Worm (Caenorhabditis elegans): ENCODE measurements around the gene Y57A10A.5.
"Not testable (repeated sequence)": the region's sequence is repeated elsewhere in the genome, so short reads cannot be mapped to it uniquely, and the experiment has no call there.

Y57A10A.5 gene

ce11 chrII:12162997-12163396 lies 8.7 kb downstream of the Y57A10A.5 start:
- TF ChIP-seq nhr-11 (tag; optimal IDR thresholded peaks at IDR 0.05) (no peak), hmg-11 (tag; optimal IDR thresholded peaks at IDR 0.05) (peak; percentile 81)

- not testable (repeated sequence) for TF ChIP-seq pqm-1, daf-12, mdl-1 (tag; optimal IDR thresholded peaks at IDR 0.05)
Observed at ce11 chrII:12164539-12164938, 10.3 kb downstream of the Y57A10A.5 start, which contains the start of gene Y57A10A.8. Gene Y57A10A.8 (plus strand): TSS chrII:12164839.

DNA sequence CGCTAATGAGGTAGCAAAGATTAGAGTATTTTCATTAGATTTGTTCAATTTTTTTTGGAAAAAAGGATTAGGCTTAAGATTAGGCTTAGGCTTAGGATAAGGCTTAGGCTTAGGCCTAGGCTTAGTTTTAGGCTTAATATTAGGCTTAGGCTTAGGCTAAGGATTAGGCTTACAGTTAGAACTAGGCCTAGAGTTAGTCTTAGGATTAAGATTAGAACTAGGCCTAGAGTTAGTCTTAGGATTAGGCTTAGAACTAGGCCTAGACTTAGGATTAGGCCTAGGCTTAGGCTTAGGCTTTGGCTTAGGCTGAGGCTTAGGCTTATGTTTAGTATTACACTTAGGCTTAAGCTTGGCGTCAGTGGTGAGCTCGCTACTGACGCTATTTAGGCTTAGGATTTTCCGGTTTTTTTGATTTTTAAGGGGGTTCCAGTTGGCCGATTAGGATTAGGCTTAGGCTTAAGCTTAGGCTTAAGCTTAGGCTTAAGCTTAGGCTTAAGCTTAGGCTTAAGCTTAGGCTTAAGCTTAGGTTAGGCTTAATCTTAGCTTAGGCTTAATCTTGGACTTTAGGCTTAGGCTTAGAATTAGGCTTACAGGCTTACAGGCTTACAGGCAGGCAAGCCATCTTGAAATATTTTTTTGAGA lies 15.3 kb downstream of the Y57A10A.5 start:
- TF ChIP-seq unc-39 (tag; optimal IDR thresholded peaks at IDR 0.05) (no peak), ceh-28 (tag; optimal IDR thresholded peaks at IDR 0.05) (no peak), nfya-1 (tag; optimal IDR thresholded peaks at IDR 0.05; ENCODE audit: insufficient read depth) (no peak), snpc-4 (tag; optimal IDR thresholded peaks at IDR 0.05) (no peak), nhr-237 (tag; optimal IDR thresholded peaks at IDR 0.05) (no peak), fkh-10 (GFP tag; optimal IDR thresholded peaks at IDR 0.05) (no peak), nhr-23 (tag; optimal IDR thresholded peaks at IDR 0.05) (no peak), lsy-12 (tag; optimal IDR thresholded peaks at IDR 0.05) (no peak), elt-3 (tag; optimal IDR thresholded peaks at IDR 0.05) (no peak), sea-2 (GFP tag; optimal IDR thresholded peaks at IDR 0.05) (no peak), aly-2 (tag; optimal IDR thresholded peaks at IDR 0.05) (no peak), egl-5 (tag; optimal IDR thresholded peaks at IDR 0.05) (no peak)

ce11 chrII:12172273-12172672 lies 18.0 kb downstream of the Y57A10A.5 start, which contains the start of gene rol-1:
Gene rol-1 (plus strand): TSS chrII:12172573.
- no peak for TF ChIP-seq nhr-12 (tag; optimal IDR thresholded peaks at IDR 0.05)
- TF ChIP-seq egl-27 (tag; optimal IDR thresholded peaks at IDR 0.05) = no peak
- no peak for TF ChIP-seq fkh-10 (GFP tag; optimal IDR thresholded peaks at IDR 0.05)
- no peak for TF ChIP-seq skn-1 (tag; optimal IDR thresholded peaks at IDR 0.05)
- no peak for TF ChIP-seq ama-1 (optimal IDR thresholded peaks at IDR 0.05)
- no peak for TF ChIP-seq R02D3.7 (tag; optimal IDR thresholded peaks at IDR 0.05)
- no peak for TF ChIP-seq nhr-25 (tag; optimal IDR thresholded peaks at IDR 0.05)
- no peak for TF ChIP-seq ceh-16 (tag; optimal IDR thresholded peaks at IDR 0.05)
- no peak for TF ChIP-seq mdl-1 (tag; optimal IDR thresholded peaks at IDR 0.05)
- TF ChIP-seq elt-3 (tag; optimal IDR thresholded peaks at IDR 0.05) = no peak

ce11 chrII:12175398-12175797 lies 21.1 kb downstream of the Y57A10A.5 start:
- no peak for TF ChIP-seq nhr-23 (tag; optimal IDR thresholded peaks at IDR 0.05)
- no peak for TF ChIP-seq skn-1 (tag; optimal IDR thresholded peaks at IDR 0.05)
- no peak for TF ChIP-seq ztf-4 (tag; optimal IDR thresholded peaks at IDR 0.05)
- no peak for TF ChIP-seq ceh-82 (tag; optimal IDR thresholded peaks at IDR 0.05)
- TF ChIP-seq ceh-28 (tag; optimal IDR thresholded peaks at IDR 0.05) = no peak
- no peak for TF ChIP-seq nhr-28 (tag; optimal IDR thresholded peaks at IDR 0.05)
- TF ChIP-seq nhr-43 (tag; optimal IDR thresholded peaks at IDR 0.05; ENCODE audit: poor library complexity, severe bottlenecking) = no peak
- no peak for TF ChIP-seq nhr-11 (tag; optimal IDR thresholded peaks at IDR 0.05)
- no peak for TF ChIP-seq ceh-9 (tag; optimal IDR thresholded peaks at IDR 0.05)
- no peak for TF ChIP-seq pqm-1 (tag; optimal IDR thresholded peaks at IDR 0.05)
- TF ChIP-seq fos-1 (tag; optimal IDR thresholded peaks at IDR 0.05) = no peak
- no peak for TF ChIP-seq elt-2 (tag; optimal IDR thresholded peaks at IDR 0.05)
- TF ChIP-seq nhr-237 (tag; optimal IDR thresholded peaks at IDR 0.05) = no peak
- TF ChIP-seq lin-15B (tag; optimal IDR thresholded peaks at IDR 0.05) = no peak
- TF ChIP-seq egl-27 (tag; optimal IDR thresholded peaks at IDR 0.05) = no peak

ce11 chrII:12176521-12176920 lies 22.2 kb downstream of the Y57A10A.5 start:
- TF ChIP-seq ceh-28 (tag; optimal IDR thresholded peaks at IDR 0.05) (peak; percentile 94), fkh-10 (GFP tag; optimal IDR thresholded peaks at IDR 0.05) (no peak)
